Fruit fly (Drosophila melanogaster): ENCODE data around the gene CG13299.

DNA sequence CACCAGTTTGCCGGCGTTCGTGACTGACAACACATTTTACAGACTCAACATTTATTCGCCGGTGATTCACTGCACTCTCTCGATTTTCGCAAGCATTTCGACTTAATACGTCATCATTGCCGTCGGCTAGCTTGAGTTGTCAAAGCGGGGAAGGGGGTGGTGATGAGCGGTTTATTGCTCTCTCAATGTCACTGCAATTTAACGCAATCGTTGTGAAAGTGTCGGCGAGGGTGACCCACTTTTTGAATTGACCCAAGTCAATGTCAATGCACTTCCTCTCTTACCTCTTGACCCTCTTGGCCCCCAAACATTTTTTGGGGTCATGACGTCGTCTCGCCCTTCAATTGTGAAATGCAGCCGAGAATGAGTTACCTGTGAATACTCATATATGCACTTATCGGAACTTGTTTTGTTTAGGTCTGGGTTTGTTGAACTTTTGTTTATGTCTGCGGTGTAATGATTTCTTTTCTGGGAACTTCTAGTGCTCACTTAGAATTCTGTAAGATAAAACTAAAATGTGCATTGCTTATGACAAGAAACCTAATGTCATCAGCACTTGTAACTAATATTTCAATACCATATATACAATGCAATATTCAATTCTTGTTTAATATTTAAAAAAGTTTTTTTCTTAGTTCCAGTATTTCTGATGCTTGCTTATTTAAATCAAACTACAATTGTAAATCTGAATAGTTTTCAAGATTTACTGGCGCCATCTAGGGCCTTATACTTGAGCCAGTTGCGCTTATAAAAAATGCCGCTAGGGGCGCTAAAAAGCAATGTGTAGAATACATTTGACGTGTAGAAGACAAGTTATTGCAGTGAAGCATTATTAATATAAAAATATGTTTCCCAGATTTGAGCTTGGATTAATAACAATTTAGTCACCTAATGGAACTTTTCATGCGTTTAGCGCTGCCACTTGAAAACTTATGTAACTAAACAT, 32.0 kb upstream of the CG13299 start:
- no peak for TF ChIP-seq pan (optimal IDR thresholded peaks at IDR 0.05)
- TF ChIP-seq woc (GFP tag; optimal IDR thresholded peaks at IDR 0.05), result no peak
- TF ChIP-seq psq (GFP tag; optimal IDR thresholded peaks at IDR 0.05), result no peak
- no peak for TF ChIP-seq CG32264 (GFP tag; optimal IDR thresholded peaks at IDR 0.05)

Measured in whole organism, wandering third instar larva.